Worm (Caenorhabditis elegans) whole organism, L1 larva: ENCODE results near the gene phf-5.

Experiments used
- C34B4.2 ChIP-seq: sonication (generic microtip); optimal IDR thresholded peaks from 2 replicates; lab custom pipeline; 2017; ENCODE audit warnings: mild to moderate bottlenecking, missing genetic modification characterization, missing compliant biosample characterization
- Y116A8C.19 ChIP-seq: sonication (generic microtip); optimal IDR thresholded peaks from 2 replicates; lab custom pipeline; 2016; ENCODE audit warnings: missing compliant biosample characterization, missing genetic modification characterization, borderline replicate concordance
- ceh-63 ChIP-seq: fragments of 200-800 bp; sonication (Bioruptor generic); optimal IDR thresholded peaks from 2 replicates; lab custom pipeline; 2018; ENCODE audit warnings: mild to moderate bottlenecking, missing genetic modification characterization, missing compliant biosample characterization
- ceh-8 ChIP-seq: fragments of 200-800 bp; sonication (Bioruptor generic); optimal IDR thresholded peaks from 2 replicates; lab custom pipeline; 2018; ENCODE audit warnings: mild to moderate bottlenecking, missing genetic modification characterization, moderate library complexity, missing compliant biosample characterization
- efl-1 ChIP-seq, 4 experiments: fragments of 150-350 bp; optimal IDR thresholded peaks in 3 of 4; peaks in 1 of 4; 1 replicate in 1 of 4; 2 replicates in 3 of 4; lab custom pipeline; 2014; ENCODE audit warnings: missing biosample characterization in 2 of 4, missing genetic modification characterization in 2 of 4, missing genetic modification reagents in 2 of 4
- egl-27 ChIP-seq, 2 experiments: fragments of 150-350 bp in 1 of 2; sonication (generic microtip); optimal IDR thresholded peaks; 3 replicates each; lab custom pipeline; 2017 to 2018; ENCODE audit warnings: missing biosample characterization in 2 of 2, missing genetic modification characterization in 2 of 2, missing genetic modification reagents in 2 of 2
- ets-5 ChIP-seq: fragments of 200-800 bp; sonication (Bioruptor generic); IDR thresholded peaks from 2 replicates; pipeline ENCODE4 v1.3.6; 2022; ENCODE audit warnings: missing genetic modification characterization, missing compliant biosample characterization
- fkh-10 ChIP-seq: sonication (generic microtip); optimal IDR thresholded peaks from 2 replicates; lab custom pipeline; 2017; ENCODE audit warnings: missing biosample characterization, missing genetic modification reagents, missing genetic modification characterization
- fkh-4 ChIP-seq: sonication (generic microtip); optimal IDR thresholded peaks from 2 replicates; lab custom pipeline; 2016; ENCODE audit warnings: missing compliant biosample characterization, missing genetic modification characterization, borderline replicate concordance
- grh-1 ChIP-seq: fragments of 200-800 bp; sonication (Bioruptor generic); IDR thresholded peaks from 2 replicates; pipeline ENCODE4 v1.3.6; 2022; ENCODE audit warnings: missing genetic modification reagents, missing genetic modification characterization, missing compliant biosample characterization
- isw-1 ChIP-seq: fragments of 200-800 bp; sonication (Bioruptor generic); IDR thresholded peaks from 2 replicates; pipeline ENCODE4 v1.3.6; 2022; ENCODE audit warnings: missing genetic modification characterization, missing compliant biosample characterization
- jun-1 ChIP-seq: fragments of 150-350 bp; optimal IDR thresholded peaks from 2 replicates; lab custom pipeline; 2014; ENCODE audit warnings: missing biosample characterization, missing genetic modification reagents, missing genetic modification characterization
- lin-13 ChIP-seq: fragments of 150-350 bp; optimal IDR thresholded peaks from 2 replicates; lab custom pipeline; 2014; ENCODE audit warnings: missing biosample characterization, missing genetic modification reagents, missing genetic modification characterization
- lin-14 ChIP-seq: fragments of 200-800 bp; sonication (Bioruptor generic); optimal IDR thresholded peaks from 2 replicates; lab custom pipeline; 2018; ENCODE audit warnings: mild to moderate bottlenecking, missing genetic modification characterization, moderate library complexity, missing compliant biosample characterization
- mab-9 ChIP-seq: fragments of 200-800 bp; sonication (Bioruptor generic); IDR thresholded peaks from 2 replicates; pipeline ENCODE4 v1.3.6; 2022; ENCODE audit warnings: missing genetic modification reagents, missing genetic modification characterization, missing compliant biosample characterization
- mdl-1 ChIP-seq, 2 experiments: fragments of 150-350 bp; optimal IDR thresholded peaks; 2 replicates each; lab custom pipeline; 2014 to 2017; ENCODE audit warnings: missing biosample characterization in 2 of 2, missing genetic modification characterization in 2 of 2, inconsistent platforms in 1 of 2
- nhr-11 ChIP-seq: fragments of 150-350 bp; optimal IDR thresholded peaks from 2 replicates; lab custom pipeline; 2014; ENCODE audit warnings: missing biosample characterization, missing genetic modification characterization
- nhr-237 ChIP-seq: fragments of 150-350 bp; optimal IDR thresholded peaks from 2 replicates; lab custom pipeline; 2014; ENCODE audit warnings: missing biosample characterization, missing genetic modification characterization
- nhr-71 ChIP-seq: sonication (generic microtip); optimal IDR thresholded peaks from 2 replicates; lab custom pipeline; 2016; ENCODE audit warnings: mild to moderate bottlenecking, missing genetic modification characterization, moderate library complexity, missing compliant biosample characterization
- nhr-85 ChIP-seq: sonication (generic microtip); peaks from one replicate; lab custom pipeline; 2016; ENCODE audit warnings: missing genetic modification characterization, inconsistent platforms, missing compliant biosample characterization
- skn-1 ChIP-seq: fragments of 150-350 bp; optimal IDR thresholded peaks from 2 replicates; lab custom pipeline; 2014; ENCODE audit warnings: missing biosample characterization, missing genetic modification characterization
- snpc-4 ChIP-seq: fragments of 150-350 bp; optimal IDR thresholded peaks from 2 replicates; lab custom pipeline; 2014; ENCODE audit warnings: missing biosample characterization, missing genetic modification characterization
- sptf-1 ChIP-seq: fragments of 150-350 bp; optimal IDR thresholded peaks from 2 replicates; lab custom pipeline; 2014; ENCODE audit warnings: missing biosample characterization, missing genetic modification characterization
- swsn-7 ChIP-seq: sonication (generic microtip); optimal IDR thresholded peaks from 2 replicates; lab custom pipeline; 2016; ENCODE audit warnings: missing genetic modification characterization, missing compliant biosample characterization
- unc-30 ChIP-seq: sonication (generic microtip); optimal IDR thresholded peaks from 2 replicates; lab custom pipeline; 2017; ENCODE audit warnings: missing biosample characterization, missing genetic modification characterization
- unc-98 ChIP-seq: fragments of 200-800 bp; sonication (Bioruptor generic); IDR thresholded peaks from 2 replicates; pipeline ENCODE4 v1.3.6; 2022; ENCODE audit warnings: missing genetic modification characterization, missing compliant biosample characterization

The phf-5 gene

ce11 chrIII:2384364-2384763 is 41.0 kb downstream of the phf-5 start:
- TF ChIP-seq isw-1, result no peak
- TF ChIP-seq ets-5 (GFP tag; lab: Robert Waterston, UW), result no peak
- no peak for TF ChIP-seq sptf-1 (tag; lab: Kevin White, UChicago)
- no peak for TF ChIP-seq mab-9 (GFP tag; lab: Robert Waterston, UW)
- no peak for TF ChIP-seq unc-30
- no peak for TF ChIP-seq nhr-71 (tag; lab: Kevin White, UChicago)
- no peak for TF ChIP-seq nhr-85 (tag; lab: Kevin White, UChicago)
- no peak for TF ChIP-seq grh-1 (GFP tag; lab: Robert Waterston, UW)
- no peak for TF ChIP-seq swsn-7 (tag; lab: Kevin White, UChicago)
- no peak for TF ChIP-seq egl-27 (tag; optimal IDR thresholded peaks at IDR 0.05; lab: Kevin White, UChicago)

DNA sequence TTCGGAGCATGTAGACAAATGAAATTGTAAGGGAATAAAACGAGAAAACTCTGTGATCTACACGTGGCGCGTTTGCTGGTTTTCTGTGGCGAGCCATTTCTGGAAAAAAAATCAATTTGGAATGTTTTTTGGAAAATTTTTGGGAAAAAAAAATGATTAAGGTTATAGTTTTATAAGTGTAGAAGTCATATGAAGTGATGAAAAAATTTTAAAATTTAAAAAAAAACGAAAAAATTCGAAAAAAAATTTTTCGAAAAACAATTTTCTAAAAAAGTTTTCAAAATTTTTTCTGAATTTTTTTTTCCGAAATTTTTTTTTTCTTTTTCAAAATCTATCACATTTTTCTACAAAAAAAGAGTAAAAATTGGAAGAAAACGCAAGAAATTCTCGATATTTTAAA is 43.1 kb downstream of the phf-5 start, which contains the start of gene H14E04.3:
TSS of gene H14E04.3 (minus strand) at position 101 of the 400 bp plus-strand sequence.
- TF ChIP-seq ceh-63 (GFP tag; lab: Kevin White, UChicago), result no peak
- no peak for TF ChIP-seq C34B4.2 (tag; lab: Kevin White, UChicago)
- TF ChIP-seq lin-13 (GFP tag; lab: Kevin White, UChicago), result no peak

DNA sequence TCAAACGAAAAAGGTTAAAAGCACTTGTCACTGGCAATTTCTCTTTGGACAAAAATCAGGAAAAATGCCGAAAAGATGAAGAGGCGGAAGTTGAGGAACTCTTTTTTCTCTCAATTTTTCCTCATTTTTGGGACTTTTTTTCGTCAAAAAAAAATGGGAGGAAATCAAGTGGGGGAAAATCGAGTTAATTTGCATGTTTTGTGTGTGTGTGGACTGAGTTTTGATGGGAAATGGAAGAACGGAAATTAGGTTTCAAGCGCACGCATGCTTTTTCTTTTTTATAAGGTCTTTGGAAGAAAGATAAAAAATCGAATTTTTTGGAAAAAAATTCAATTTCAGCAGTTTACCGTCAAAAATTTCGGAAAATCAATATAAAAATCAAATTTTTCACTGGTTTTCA is 48.3 kb downstream of the phf-5 start:
- TF ChIP-seq lin-14 (GFP tag; lab: Kevin White, UChicago) (peak; percentile 72), jun-1 (tag; lab: Kevin White, UChicago) (no peak), fkh-10 (peak; percentile 38), Y116A8C.19 (tag; lab: Kevin White, UChicago) (no peak), skn-1 (tag; lab: Kevin White, UChicago) (no peak), mdl-1 (tag; optimal IDR thresholded peaks at IDR 0.05; lab: Kevin White, UChicago) (no peak), fkh-4 (no peak), snpc-4 (tag; lab: Kevin White, UChicago) (no peak), efl-1 (optimal IDR thresholded peaks at IDR 0.05; lab: Kevin White, UChicago) (no peak), efl-1 (GFP tag; optimal IDR thresholded peaks at IDR 0.05 in 1 of 2; lab: Kevin White, UChicago) (peak in 1 of 2 experiments; percentile 72)

DNA sequence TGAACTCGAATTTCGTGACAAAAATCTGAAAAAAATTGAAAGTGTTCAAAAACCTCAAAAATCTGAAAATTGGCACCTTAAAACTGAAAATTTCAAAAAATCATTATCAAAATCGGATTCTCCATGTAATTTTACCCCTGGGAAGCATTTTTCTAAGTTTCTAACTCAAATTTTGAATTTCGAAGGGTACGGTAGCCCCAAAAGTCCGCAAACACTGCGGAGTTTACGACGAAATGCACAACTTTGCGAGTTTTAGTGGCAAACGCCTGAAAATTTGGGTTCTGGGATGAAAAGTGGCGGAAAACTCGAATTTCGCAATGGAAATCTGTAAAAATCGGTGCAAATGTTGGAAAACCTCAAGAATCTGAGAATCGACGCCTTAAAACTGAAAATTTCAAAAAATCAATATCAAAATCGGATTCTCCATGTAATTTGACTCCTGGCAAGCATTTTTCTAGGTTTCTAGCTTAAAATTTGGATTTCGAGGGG is 50.3 kb downstream of the phf-5 start:
- TF ChIP-seq nhr-237 (no peak), isw-1 (no peak), ceh-8 (GFP tag; lab: Kevin White, UChicago) (no peak), unc-98 (GFP tag; lab: Robert Waterston, UW) (no peak), lin-13 (GFP tag; lab: Kevin White, UChicago) (peak; percentile 27), nhr-11 (no peak), efl-1 (optimal IDR thresholded peaks at IDR 0.05; lab: Kevin White, UChicago) (no peak), efl-1 (GFP tag; optimal IDR thresholded peaks at IDR 0.05 in 1 of 2; lab: Kevin White, UChicago) (peak in 1 of 2 experiments; percentile 91)
